Worm (Caenorhabditis elegans): ENCODE results near the gene ZC239.14.

Gene ZC239.14

DNA sequence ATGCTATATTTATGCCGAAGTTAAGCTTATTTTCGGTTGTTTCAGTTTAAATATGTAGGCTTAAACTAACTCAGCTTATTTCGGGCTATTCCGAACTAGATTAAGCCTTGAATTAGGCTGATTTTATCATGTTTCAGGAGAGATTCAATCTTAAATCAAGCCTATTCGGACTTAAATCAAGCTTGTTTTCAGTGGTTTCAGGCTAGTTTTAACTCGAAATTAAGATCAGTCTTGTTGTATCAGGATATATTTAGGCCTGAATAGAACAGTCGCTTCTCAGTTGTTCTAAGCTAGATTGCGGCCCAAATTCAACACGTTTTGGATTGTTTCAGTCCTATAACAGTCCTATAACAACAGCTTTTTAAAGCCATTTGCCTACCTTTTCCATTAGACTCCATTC, 29.9 kb upstream of the ZC239.14 start:
- TF ChIP-seq lin-13 (GFP tag; optimal IDR thresholded peaks at IDR 0.05), result no peak
- no peak for TF ChIP-seq nhr-11 (tag; optimal IDR thresholded peaks at IDR 0.05)

- TF ChIP-seq R02D3.7 (tag; optimal IDR thresholded peaks at IDR 0.05) (no peak), unc-62 (GFP tag; optimal IDR thresholded peaks at IDR 0.05) (no peak), blmp-1 (tag; optimal IDR thresholded peaks at IDR 0.05; ENCODE audit: insufficient read depth) (no peak), alr-1 (tag; optimal IDR thresholded peaks at IDR 0.05) (no peak), aly-2 (tag; optimal IDR thresholded peaks at IDR 0.05) (no peak), nhr-25 (tag; optimal IDR thresholded peaks at IDR 0.05) (no peak), mbf-1 (tag; optimal IDR thresholded peaks at IDR 0.05) (no peak), lin-39 (tag; optimal IDR thresholded peaks at IDR 0.05) (no peak), gmeb-1 (tag; optimal IDR thresholded peaks at IDR 0.05) (no peak), unc-39 (tag; optimal IDR thresholded peaks at IDR 0.05) (no peak), skn-1 (tag; optimal IDR thresholded peaks at IDR 0.05) (no peak)
These were observed 28.4 kb upstream of the ZC239.14 start for ce11 chrII:3250195-3250594.

DNA sequence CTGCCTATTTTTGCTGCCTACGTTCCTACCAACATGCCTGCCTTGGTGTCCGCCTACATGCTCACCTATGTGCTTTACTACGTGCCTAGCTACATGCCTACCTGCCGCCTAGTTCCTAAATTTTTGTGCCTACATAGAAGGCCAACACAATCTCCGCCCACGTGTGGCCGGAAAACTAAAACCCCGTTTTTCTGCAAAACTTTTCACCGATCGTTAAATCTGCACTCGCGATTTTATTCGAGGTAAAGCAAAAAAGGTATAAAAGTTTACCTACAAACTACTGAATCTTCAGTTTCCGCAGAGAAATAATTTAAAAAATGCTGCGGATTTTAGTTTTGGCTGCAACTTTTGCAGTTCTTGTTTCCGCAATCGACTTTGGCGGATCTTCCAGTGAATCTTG, 27.6 kb upstream of the ZC239.14 start, which contains the start of gene clec-124:
Gene clec-124, plus strand, starts transcription at position 301 of the 400 bp plus-strand sequence.
- TF ChIP-seq gmeb-1 (tag; optimal IDR thresholded peaks at IDR 0.05) (no peak), ztf-1 (GFP tag; conservative IDR thresholded peaks at IDR 0.05) (no peak), ama-1 (optimal IDR thresholded peaks at IDR 0.05) (no peak), mab-5 (tag; optimal IDR thresholded peaks at IDR 0.05) (no peak), nhr-25 (tag; optimal IDR thresholded peaks at IDR 0.05) (no peak), nhr-10 (tag; optimal IDR thresholded peaks at IDR 0.05) (no peak), elt-3 (tag; optimal IDR thresholded peaks at IDR 0.05) (no peak), ztf-11 (tag; optimal IDR thresholded peaks at IDR 0.05) (no peak), aly-2 (tag; optimal IDR thresholded peaks at IDR 0.05) (no peak), lin-39 (tag; optimal IDR thresholded peaks at IDR 0.05) (no peak), crh-2 (tag; optimal IDR thresholded peaks at IDR 0.05) (no peak), egl-27 (tag; optimal IDR thresholded peaks at IDR 0.05) (no peak), C34F6.9 (tag; optimal IDR thresholded peaks at IDR 0.05) (no peak), ZK546.5 (tag; optimal IDR thresholded peaks at IDR 0.05) (no peak), nhr-129 (tag; optimal IDR thresholded peaks at IDR 0.05) (no peak), unc-55 (GFP tag; optimal IDR thresholded peaks at IDR 0.05) (no peak), dmd-4 (tag; optimal IDR thresholded peaks at IDR 0.05) (no peak), nhr-77 (tag; optimal IDR thresholded peaks at IDR 0.05) (no peak), elt-1 (tag; optimal IDR thresholded peaks at IDR 0.05) (no peak), nhr-21 (tag; optimal IDR thresholded peaks at IDR 0.05) (no peak)

ce11 chrII:3248043-3248718, 26.3 kb upstream of the ZC239.14 start, which contains the start of the genes fbxc-50 and C17F4.2:
Gene fbxc-50, minus strand, starts transcription at chrII:3248123.
Gene C17F4.2, plus strand, starts transcription at chrII:3248668.
- TF ChIP-seq ama-1 (optimal IDR thresholded peaks at IDR 0.05) (no peak), ztf-11 (tag; optimal IDR thresholded peaks at IDR 0.05) (no peak), nhr-10 (tag; optimal IDR thresholded peaks at IDR 0.05) (no peak), nhr-6 (tag; optimal IDR thresholded peaks at IDR 0.05) (no peak), gmeb-1 (tag; optimal IDR thresholded peaks at IDR 0.05) (no peak), Y55F3AM.14 (GFP tag; optimal IDR thresholded peaks at IDR 0.05) (no peak), nhr-25 (tag; optimal IDR thresholded peaks at IDR 0.05) (no peak), snpc-4 (tag; optimal IDR thresholded peaks at IDR 0.05) (no peak), nhr-12 (tag; optimal IDR thresholded peaks at IDR 0.05) (no peak), mbf-1 (tag; optimal IDR thresholded peaks at IDR 0.05) (no peak), nhr-11 (tag; optimal IDR thresholded peaks at IDR 0.05) (no peak), nhr-21 (tag; optimal IDR thresholded peaks at IDR 0.05) (no peak), lin-11 (tag; optimal IDR thresholded peaks at IDR 0.05) (no peak), unc-62 (GFP tag; optimal IDR thresholded peaks at IDR 0.05) (no peak), peb-1 (tag; optimal IDR thresholded peaks at IDR 0.05) (no peak), nhr-23 (tag; optimal IDR thresholded peaks at IDR 0.05) (no peak), elt-1 (tag; optimal IDR thresholded peaks at IDR 0.05) (no peak), skn-1 (tag; optimal IDR thresholded peaks at IDR 0.05) (no peak), unc-55 (GFP tag; optimal IDR thresholded peaks at IDR 0.05) (no peak), lin-13 (GFP tag; optimal IDR thresholded peaks at IDR 0.05) (no peak)
